Worm (Caenorhabditis elegans): ENCODE measurements around the gene srh-111.

Gene srh-111

ce11 chrV:17485078-17485477 is at the start of gene srh-111:
TSS of gene srh-111 (minus strand) at chrV:17485178.
- TF ChIP-seq aha-1 (tag; optimal IDR thresholded peaks at IDR 0.05) (no peak), zag-1 (tag; optimal IDR thresholded peaks at IDR 0.05) (no peak), zip-4 (GFP tag; optimal IDR thresholded peaks at IDR 0.05) (no peak), mab-9 (GFP tag; IDR thresholded peaks at IDR 0.05) (no peak), nhr-19 (GFP tag; conservative IDR thresholded peaks at IDR 0.05) (no peak), mep-1 (tag; optimal IDR thresholded peaks at IDR 0.05) (no peak), nhr-77 (tag; optimal IDR thresholded peaks at IDR 0.05) (no peak), unc-98 (GFP tag; IDR thresholded peaks at IDR 0.05) (no peak), fkh-4 (tag; optimal IDR thresholded peaks at IDR 0.05; ENCODE audit: borderline replicate concordance) (no peak), ama-1 (optimal IDR thresholded peaks at IDR 0.05) (no peak)

- TF ChIP-seq tbx-2 (tag; optimal IDR thresholded peaks at IDR 0.05) (no peak), nhr-77 (tag; optimal IDR thresholded peaks at IDR 0.05) (no peak), alr-1 (tag; optimal IDR thresholded peaks at IDR 0.05; ENCODE audit: borderline replicate concordance) (no peak), pqm-1 (tag; optimal IDR thresholded peaks at IDR 0.05) (no peak), mef-2 (tag; optimal IDR thresholded peaks at IDR 0.05) (no peak), egl-27 (tag; optimal IDR thresholded peaks at IDR 0.05) (no peak), aly-2 (tag; optimal IDR thresholded peaks at IDR 0.05) (no peak), sptf-1 (tag; optimal IDR thresholded peaks at IDR 0.05) (no peak), lin-14 (GFP tag; optimal IDR thresholded peaks at IDR 0.05) (no peak), fkh-4 (tag; optimal IDR thresholded peaks at IDR 0.05; ENCODE audit: borderline replicate concordance) (no peak), nhr-71 (tag; optimal IDR thresholded peaks at IDR 0.05) (no peak), nhr-20 (tag; optimal IDR thresholded peaks at IDR 0.05) (no peak), xbp-1 (tag; optimal IDR thresholded peaks at IDR 0.05) (no peak), elt-2 (tag; optimal IDR thresholded peaks at IDR 0.05) (no peak), mab-9 (GFP tag; IDR thresholded peaks at IDR 0.05) (no peak)
Measured at ce11 chrV:17533200-17533599, 48.2 kb upstream of the srh-111 start.

DNA sequence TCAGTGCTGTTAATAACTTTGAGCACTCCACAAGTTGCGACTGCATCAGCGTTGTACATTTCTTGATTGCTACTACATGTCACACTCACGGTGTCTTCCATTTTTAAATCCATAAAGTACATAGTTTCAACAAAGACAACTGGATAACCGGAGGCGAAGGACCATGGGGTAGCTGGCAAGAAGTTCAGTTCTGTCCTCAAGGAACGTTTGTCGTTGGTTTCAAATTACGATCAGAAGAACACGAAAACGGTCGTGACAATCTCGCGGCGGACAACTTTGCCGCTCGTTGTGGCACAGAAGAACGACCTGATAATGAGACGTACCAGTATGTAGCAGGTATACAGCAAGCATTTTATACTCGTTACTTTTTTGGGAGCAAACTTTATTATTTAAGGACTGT is 47.7 kb upstream of the srh-111 start, which contains the start of gene C18D4.3:
Gene C18D4.3 (minus strand): TSS at position 101 of the 400 bp plus-strand sequence.
- TF ChIP-seq egl-27 (tag; optimal IDR thresholded peaks at IDR 0.05) (no peak), tlp-1 (tag; optimal IDR thresholded peaks at IDR 0.05) (no peak), ceh-88 (GFP tag; IDR thresholded peaks at IDR 0.05) (no peak), grh-1 (GFP tag; IDR thresholded peaks at IDR 0.05) (no peak), nhr-85 (tag) (no peak), hpl-2 (GFP tag; optimal IDR thresholded peaks at IDR 0.05) (no peak)

DNA sequence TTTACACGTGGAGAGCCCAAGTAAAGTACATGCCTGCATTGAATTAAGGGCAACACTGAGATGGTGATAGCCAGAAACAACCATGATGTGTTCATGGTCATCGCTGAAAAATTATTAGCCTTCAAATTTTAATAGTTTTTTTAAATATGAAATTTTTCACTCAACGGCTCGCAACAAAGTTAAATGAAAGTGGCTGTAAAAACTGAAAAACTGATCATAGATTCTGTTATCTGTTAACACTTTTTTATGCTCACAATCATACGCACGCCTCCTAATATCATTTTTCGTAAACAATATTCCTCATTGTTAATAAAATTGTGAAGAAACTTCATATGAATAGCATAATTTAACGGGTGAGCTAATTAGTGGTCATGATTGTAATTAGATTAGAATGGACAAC is 46.4 kb upstream of the srh-111 start, which contains the start of gene C18D4.4:
Gene C18D4.4 (minus strand): TSS at position 101 of the 400 bp plus-strand sequence.
- TF ChIP-seq sox-4 (tag; optimal IDR thresholded peaks at IDR 0.05), result no peak
- TF ChIP-seq egl-27 (tag; optimal IDR thresholded peaks at IDR 0.05), result no peak
- TF ChIP-seq lin-35 (GFP tag; optimal IDR thresholded peaks at IDR 0.05), result no peak
- TF ChIP-seq nhr-11 (tag; optimal IDR thresholded peaks at IDR 0.05), result no peak
- no peak for TF ChIP-seq mef-2 (tag; optimal IDR thresholded peaks at IDR 0.05)
- TF ChIP-seq ztf-11 (tag; optimal IDR thresholded peaks at IDR 0.05), result no peak
- no peak for TF ChIP-seq nhr-237 (tag; optimal IDR thresholded peaks at IDR 0.05)
- no peak for TF ChIP-seq lir-3 (tag; optimal IDR thresholded peaks at IDR 0.05; ENCODE audit: poor library complexity)
- no peak for TF ChIP-seq ceh-88 (GFP tag; IDR thresholded peaks at IDR 0.05)
- no peak for TF ChIP-seq sup-37 (GFP tag; optimal IDR thresholded peaks at IDR 0.05)
- TF ChIP-seq ces-1 (GFP tag; optimal IDR thresholded peaks at IDR 0.05), result no peak
- no peak for TF ChIP-seq tbx-2 (tag; optimal IDR thresholded peaks at IDR 0.05)
- TF ChIP-seq grh-1 (GFP tag; IDR thresholded peaks at IDR 0.05), result no peak
- no peak for TF ChIP-seq elt-3 (tag; optimal IDR thresholded peaks at IDR 0.05)
- TF ChIP-seq rnt-1 (tag; optimal IDR thresholded peaks at IDR 0.05), result no peak
